Worm (Caenorhabditis elegans): ENCODE results near the gene F49C12.15.

DNA sequence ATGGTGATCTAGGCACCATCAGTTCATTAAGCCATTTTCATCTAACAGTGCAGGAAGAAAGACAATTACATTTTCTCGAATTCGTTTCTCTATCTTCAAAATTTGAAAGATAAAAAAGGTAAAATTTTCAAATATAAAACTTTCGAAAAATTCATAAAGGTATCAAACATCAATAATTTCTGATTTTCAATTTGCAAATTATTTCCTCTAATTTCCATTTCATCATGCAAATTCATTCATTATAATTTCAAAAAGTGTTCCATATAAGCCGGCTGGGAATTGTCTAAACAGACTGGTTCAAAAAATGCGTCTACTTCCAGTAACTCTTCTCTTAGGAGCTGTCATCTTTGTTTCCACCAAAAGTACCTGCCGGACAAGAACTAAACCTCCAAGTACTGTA, 3.5 kb downstream of the F49C12.15 start, which contains the start of gene clec-183:
- no peak for TF ChIP-seq him-1 (tag; optimal IDR thresholded peaks at IDR 0.05)
- TF ChIP-seq dao-5 (tag; optimal IDR thresholded peaks at IDR 0.05), result no peak

All from whole organism, L4/young adult.